Worm (Caenorhabditis elegans) whole organism, L3 larva: ENCODE measurements around the gene clp-7.

Experiments
- ama-1 ChIP-seq: fragments of 150-350 bp; optimal IDR thresholded peaks from 2 replicates; lab custom pipeline; 2018
- ceh-16 ChIP-seq: sonication (generic microtip); optimal IDR thresholded peaks from 2 replicates; lab custom pipeline; 2017; ENCODE audit warnings: missing biosample characterization, missing genetic modification characterization
- ceh-28 ChIP-seq: fragments of 150-350 bp; optimal IDR thresholded peaks from 2 replicates; lab custom pipeline; 2014; ENCODE audit warnings: missing biosample characterization, missing genetic modification reagents, missing genetic modification characterization
- ceh-9 ChIP-seq: sonication (generic microtip); optimal IDR thresholded peaks from 2 replicates; lab custom pipeline; 2018; ENCODE audit warnings: missing biosample characterization, missing genetic modification characterization
- egl-5 ChIP-seq: fragments of 150-350 bp; optimal IDR thresholded peaks from 2 replicates; lab custom pipeline; 2017; ENCODE audit warnings: missing biosample characterization, missing genetic modification reagents, missing genetic modification characterization, inconsistent platforms
- elt-1 ChIP-seq: fragments of 150-350 bp; optimal IDR thresholded peaks from 2 replicates; lab custom pipeline; 2014; ENCODE audit warnings: missing biosample characterization, missing genetic modification characterization
- elt-2 ChIP-seq: sonication (generic microtip); optimal IDR thresholded peaks from 2 replicates; lab custom pipeline; 2016; ENCODE audit warnings: missing genetic modification reagents, mild to moderate bottlenecking, missing genetic modification characterization, missing compliant biosample characterization
- elt-3 ChIP-seq, 3 experiments: fragments of 150-350 bp in 1 of 3; sonication (generic microtip) in 2 of 3; optimal IDR thresholded peaks; 2 replicates in 2 of 3; 4 replicates in 1 of 3; lab custom pipeline; 2014 to 2017; ENCODE audit warnings: missing biosample characterization in 3 of 3, missing genetic modification characterization in 3 of 3
- eor-1 ChIP-seq, 2 experiments: fragments of 150-350 bp; optimal IDR thresholded peaks; 2 replicates each; lab custom pipeline; 2014 to 2018; ENCODE audit warnings: missing biosample characterization in 2 of 2, missing genetic modification characterization in 2 of 2
- fkh-2 ChIP-seq: fragments of 150-350 bp; optimal IDR thresholded peaks from 2 replicates; lab custom pipeline; 2014; ENCODE audit warnings: missing biosample characterization, missing genetic modification reagents, missing genetic modification characterization
- fos-1 ChIP-seq: fragments of 150-350 bp; optimal IDR thresholded peaks from 2 replicates; lab custom pipeline; 2014; ENCODE audit warnings: missing biosample characterization, missing genetic modification characterization
- jun-1 ChIP-seq: fragments of 150-350 bp; optimal IDR thresholded peaks from 2 replicates; lab custom pipeline; 2014; ENCODE audit warnings: missing biosample characterization, missing genetic modification reagents, missing genetic modification characterization
- lin-39 ChIP-seq: fragments of 150-350 bp; optimal IDR thresholded peaks from 2 replicates; lab custom pipeline; 2018; ENCODE audit warnings: missing biosample characterization, missing genetic modification reagents, missing genetic modification characterization
- lsy-12 ChIP-seq: sonication (generic microtip); optimal IDR thresholded peaks from 2 replicates; lab custom pipeline; 2016; ENCODE audit warnings: mild to moderate bottlenecking, missing genetic modification characterization, missing compliant biosample characterization
- mml-1 ChIP-seq: fragments of 150-350 bp; sonication (generic microtip); optimal IDR thresholded peaks from 3 replicates; lab custom pipeline; 2014; ENCODE audit warnings: missing biosample characterization, missing genetic modification characterization
- nhr-11 ChIP-seq: fragments of 150-350 bp; optimal IDR thresholded peaks from 2 replicates; lab custom pipeline; 2014; ENCODE audit warnings: missing biosample characterization, missing genetic modification characterization
- nhr-12 ChIP-seq: fragments of 150-350 bp; optimal IDR thresholded peaks from 2 replicates; lab custom pipeline; 2014; ENCODE audit warnings: missing biosample characterization, missing genetic modification characterization
- nhr-23 ChIP-seq: fragments of 150-350 bp; optimal IDR thresholded peaks from 2 replicates; lab custom pipeline; 2014; ENCODE audit warnings: missing biosample characterization, missing genetic modification reagents, missing genetic modification characterization
- nhr-25 ChIP-seq: sonication (generic microtip); optimal IDR thresholded peaks from 2 replicates; lab custom pipeline; 2017; ENCODE audit warnings: missing biosample characterization, missing genetic modification characterization
- nhr-43 ChIP-seq: sonication (generic microtip); optimal IDR thresholded peaks from 2 replicates; lab custom pipeline; 2016; ENCODE audit warnings: mild to moderate bottlenecking, missing genetic modification characterization, missing compliant biosample characterization; ENCODE audit not compliant: poor library complexity, severe bottlenecking
- pqm-1 ChIP-seq: fragments of 150-350 bp; optimal IDR thresholded peaks from 2 replicates; lab custom pipeline; 2017; ENCODE audit warnings: missing biosample characterization, missing genetic modification characterization, inconsistent platforms
- skn-1 ChIP-seq: fragments of 150-350 bp; optimal IDR thresholded peaks from 2 replicates; lab custom pipeline; 2014; ENCODE audit warnings: missing biosample characterization, missing genetic modification characterization
- snpc-4 ChIP-seq: fragments of 150-350 bp; optimal IDR thresholded peaks from 2 replicates; lab custom pipeline; 2014; ENCODE audit warnings: missing biosample characterization, missing genetic modification characterization
- tbx-2 ChIP-seq: sonication (generic microtip); optimal IDR thresholded peaks from 2 replicates; lab custom pipeline; 2016; ENCODE audit warnings: mild to moderate bottlenecking, missing genetic modification characterization, missing compliant biosample characterization
- unc-62 ChIP-seq: fragments of 150-350 bp; sonication (generic microtip); optimal IDR thresholded peaks from 4 replicates; lab custom pipeline; 2014; ENCODE audit warnings: missing biosample characterization, missing genetic modification reagents, missing genetic modification characterization
- zag-1 ChIP-seq: fragments of 150-350 bp; optimal IDR thresholded peaks from 2 replicates; lab custom pipeline; 2014; ENCODE audit warnings: missing biosample characterization, missing genetic modification characterization
- ztf-11 ChIP-seq: fragments of 150-350 bp; optimal IDR thresholded peaks from 2 replicates; lab custom pipeline; 2014; ENCODE audit warnings: missing biosample characterization, missing genetic modification characterization
- ztf-4 ChIP-seq: fragments of 150-350 bp; optimal IDR thresholded peaks from 2 replicates; lab custom pipeline; 2014; ENCODE audit warnings: missing biosample characterization, missing genetic modification characterization

Gene clp-7

DNA sequence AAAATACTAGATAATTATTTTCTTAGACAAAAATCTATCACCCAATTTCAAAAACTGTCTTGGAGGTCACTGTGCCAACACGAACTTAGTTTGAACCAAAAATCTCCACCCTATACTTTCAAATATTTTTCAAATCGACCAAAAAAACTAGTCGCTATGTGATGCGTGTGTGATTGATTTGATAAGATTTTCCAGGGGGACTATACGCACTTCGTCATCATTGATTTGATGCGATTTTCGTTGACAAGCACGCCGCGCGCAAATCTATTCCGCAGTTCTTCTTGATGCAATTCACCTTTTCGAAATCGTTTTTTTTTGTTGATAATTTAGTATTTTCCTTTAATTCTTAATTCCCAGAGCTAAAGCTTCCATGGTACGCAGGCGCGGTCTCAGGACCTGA is 7.7 kb upstream of the clp-7 start:
- TF ChIP-seq nhr-23 (tag; lab: Kevin White, UChicago): peak; percentile 41
- TF ChIP-seq jun-1: no peak

DNA sequence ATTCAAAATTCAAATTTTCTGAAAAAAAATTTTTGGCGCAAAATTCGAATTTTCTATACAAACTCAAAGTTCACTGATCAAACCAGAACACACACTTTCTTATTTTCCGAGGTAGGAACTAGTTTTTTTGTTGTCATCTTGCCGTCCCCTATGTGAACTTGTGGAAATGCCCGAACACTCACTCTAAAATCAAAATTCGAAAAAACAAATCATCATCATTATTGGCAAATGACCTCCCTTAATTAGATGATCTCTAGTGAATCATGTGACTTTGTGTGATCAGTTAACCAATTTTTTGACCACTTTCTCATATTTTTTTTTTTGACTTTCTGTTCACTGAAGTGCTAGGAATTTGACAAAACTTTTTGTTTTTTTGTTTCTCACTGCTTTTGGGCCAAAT is 6.7 kb upstream of the clp-7 start:
- no peak for TF ChIP-seq zag-1 (tag; lab: Kevin White, UChicago)
- TF ChIP-seq nhr-25 (tag; lab: Kevin White, UChicago): peak; percentile 36

DNA sequence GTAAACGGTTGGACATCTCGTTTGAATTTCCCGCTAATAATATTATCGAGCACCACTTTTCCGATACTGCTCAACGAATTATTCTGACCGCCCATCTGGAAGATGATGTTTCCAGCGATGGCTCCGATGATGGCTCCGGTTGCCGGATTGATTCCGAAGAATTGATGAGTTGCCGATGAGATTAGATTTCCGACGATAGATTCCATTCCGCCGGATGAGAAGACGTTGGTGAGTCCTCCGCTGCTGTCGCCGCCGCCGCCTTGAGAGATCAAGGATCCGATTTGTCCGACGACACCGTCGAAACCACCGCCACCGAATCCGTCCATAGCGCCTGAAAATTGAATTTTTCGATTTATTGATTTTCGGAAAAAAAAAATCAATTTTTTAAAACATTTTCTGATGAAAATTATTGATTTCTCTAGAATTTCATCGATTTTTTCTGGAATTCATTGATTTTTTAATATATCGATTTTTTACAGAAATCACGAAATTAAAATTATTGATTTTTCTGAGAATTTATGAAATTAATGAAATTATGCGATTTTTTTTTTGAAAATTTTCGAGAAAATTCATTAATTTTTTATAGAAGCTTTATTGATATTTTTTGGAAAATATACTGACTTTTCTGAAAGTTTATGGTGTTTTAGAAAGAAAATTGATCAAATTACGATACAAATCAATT is 1.6 kb downstream of the clp-7 start:
- no peak for TF ChIP-seq elt-1 (tag; lab: Kevin White, UChicago)
- TF ChIP-seq ceh-28 (tag; lab: Kevin White, UChicago): peak; percentile 68

DNA sequence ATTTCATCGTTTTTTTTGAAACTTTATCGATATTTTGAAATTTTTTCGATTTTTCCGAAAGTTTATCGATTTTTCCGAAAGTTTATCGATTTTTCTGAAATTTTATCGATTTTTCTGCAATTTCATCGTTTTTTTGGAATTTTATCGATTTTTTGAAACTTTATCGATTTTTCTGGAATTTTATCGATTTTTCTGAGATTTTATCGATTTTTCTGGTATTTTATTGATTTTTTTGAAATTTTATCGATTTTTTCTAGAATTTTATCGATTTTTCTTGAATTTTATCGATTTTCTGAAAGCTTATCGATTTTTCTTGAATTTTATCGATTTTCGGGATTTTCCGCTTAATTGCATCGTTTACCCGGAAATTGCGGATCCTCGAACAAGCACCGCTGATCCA is 2.3 kb downstream of the clp-7 start:
- TF ChIP-seq nhr-25 (tag; lab: Kevin White, UChicago) (no peak), nhr-12 (no peak), elt-2 (tag; lab: Kevin White, UChicago) (no peak), ceh-28 (tag; lab: Kevin White, UChicago) (peak; percentile 97), nhr-11 (tag; lab: Kevin White, UChicago) (no peak), mml-1 (tag; lab: Kevin White, UChicago) (no peak), ceh-9 (tag; lab: Kevin White, UChicago) (no peak), lsy-12 (no peak)

DNA sequence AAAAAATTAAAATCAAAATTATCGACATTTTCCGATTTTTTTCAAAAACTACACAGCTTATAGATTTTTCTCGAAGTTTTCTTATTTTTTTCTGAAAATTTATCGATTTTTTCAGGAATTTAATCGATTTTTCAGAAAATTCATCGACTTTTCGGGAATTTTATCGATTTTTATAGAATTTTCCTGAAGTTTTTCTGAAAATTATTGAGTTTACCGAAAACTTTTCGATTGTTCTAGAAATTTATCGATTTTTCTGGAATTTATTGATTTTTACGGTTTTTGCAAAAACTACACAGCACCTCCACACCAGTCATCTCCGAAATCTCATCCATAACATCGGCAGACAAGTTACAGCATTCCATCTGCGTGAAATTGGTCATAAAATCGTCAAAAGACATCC is 8.1 kb downstream of the clp-7 start:
- TF ChIP-seq ceh-28 (tag; lab: Kevin White, UChicago): peak; percentile 84
- no peak for TF ChIP-seq skn-1 (tag; lab: Kevin White, UChicago)

DNA sequence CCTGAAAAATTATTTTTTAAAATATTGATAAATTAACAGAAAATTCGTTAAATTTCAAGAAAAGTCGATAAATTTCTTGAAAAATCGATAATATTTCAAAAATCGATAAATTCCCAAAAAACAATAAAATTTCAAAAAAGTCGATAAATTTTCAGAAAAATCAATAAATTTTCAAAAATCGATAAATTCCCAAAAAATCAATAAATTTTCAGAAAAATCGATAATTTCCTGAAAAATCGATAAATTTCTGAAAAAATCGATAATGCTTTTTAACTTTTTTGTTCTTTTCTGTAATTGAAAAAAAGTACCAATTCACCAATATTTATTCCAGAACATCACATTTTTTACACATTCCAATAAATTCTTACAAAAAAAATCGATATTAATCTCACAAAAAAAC is 10.6 kb downstream of the clp-7 start:
- TF ChIP-seq lin-39 (no peak), snpc-4 (tag; lab: Kevin White, UChicago) (no peak), ceh-28 (tag; lab: Kevin White, UChicago) (peak; percentile 99), elt-1 (tag; lab: Kevin White, UChicago) (no peak)

DNA sequence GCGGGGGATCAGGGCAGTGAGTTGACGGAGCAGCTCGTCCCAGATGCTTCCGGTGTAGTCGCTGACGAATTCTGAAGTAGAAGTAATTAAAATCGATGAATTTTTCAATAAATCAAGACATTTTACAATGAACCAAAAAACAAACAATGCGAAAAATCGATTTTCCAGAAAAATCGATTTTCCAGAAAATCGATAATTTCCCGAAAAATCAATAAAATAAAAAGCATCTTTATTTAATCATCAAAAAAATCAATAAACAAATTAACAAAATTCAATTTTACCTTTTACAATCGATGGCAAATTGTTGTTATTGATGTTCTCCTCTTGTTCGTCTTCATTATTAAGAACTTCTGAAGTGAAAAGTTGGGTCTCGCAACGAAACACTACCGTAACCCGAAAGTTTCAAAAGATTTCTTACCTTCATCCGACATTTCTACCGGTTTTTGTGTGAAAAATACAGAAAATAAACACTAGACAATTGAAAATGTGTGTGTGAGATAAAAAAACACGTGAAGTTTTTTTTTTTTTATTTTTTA is 11.1 kb downstream of the clp-7 start, which contains the start of gene clp-6:
TSS of gene clp-6 (minus strand) at position 486 of the 536 bp plus-strand sequence.
- TF ChIP-seq ceh-28 (tag; lab: Kevin White, UChicago) (peak; percentile 93), tbx-2 (no peak)

DNA sequence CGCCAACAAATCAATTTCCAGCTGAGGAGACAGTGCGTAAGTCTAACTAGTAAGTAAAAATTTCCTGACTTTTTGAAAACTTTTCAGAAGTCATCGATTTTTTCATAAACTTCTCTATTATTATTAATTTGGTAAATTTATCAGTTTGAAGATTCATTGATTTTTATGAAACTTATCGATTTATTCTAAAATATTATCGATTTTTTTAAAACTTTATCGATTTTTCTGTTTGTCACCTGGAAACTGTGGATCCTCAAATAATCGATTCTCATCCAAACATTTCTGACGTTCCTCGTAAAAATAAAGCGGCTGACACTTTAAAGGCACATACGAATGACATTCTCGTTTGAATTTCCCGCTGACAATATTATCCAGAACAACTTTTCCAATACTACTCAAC is 11.8 kb downstream of the clp-7 start:
- no peak for TF ChIP-seq nhr-23 (tag; lab: Kevin White, UChicago)
- no peak for TF ChIP-seq elt-1 (tag; lab: Kevin White, UChicago)
- no peak for TF ChIP-seq elt-2 (tag; lab: Kevin White, UChicago)
- TF ChIP-seq lsy-12: no peak
- TF ChIP-seq egl-5 (tag; lab: Kevin White, UChicago): no peak
- TF ChIP-seq nhr-43 (tag; lab: Kevin White, UChicago): no peak
- peak; percentile 87 for TF ChIP-seq ceh-28 (tag; lab: Kevin White, UChicago)
- TF ChIP-seq, all 47 proteins: peak for 1

DNA sequence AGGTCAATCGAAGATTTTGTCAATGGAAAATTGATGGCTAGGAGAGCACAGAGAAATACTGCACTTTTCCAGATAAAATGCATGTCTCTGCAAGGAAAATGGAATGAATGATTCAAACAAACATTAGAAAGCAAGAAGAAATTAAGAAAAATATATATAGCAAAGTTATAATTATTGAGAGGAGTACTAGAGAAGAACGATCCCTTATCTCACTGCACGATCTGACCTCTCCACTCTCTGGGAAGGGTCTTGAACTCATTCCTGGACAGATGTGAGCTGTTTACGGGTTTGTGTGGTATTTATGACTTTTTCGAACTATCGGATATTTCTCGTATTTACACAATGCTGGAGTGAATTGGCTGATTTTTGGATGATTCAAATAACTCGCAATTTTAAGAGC is 15.5 kb downstream of the clp-7 start, which contains the start of gene Y77E11A.23:
TSS of gene Y77E11A.23 (minus strand) at position 107 of the 400 bp plus-strand sequence.
- TF ChIP-seq ama-1 (lab: Kevin White, UChicago) (no peak), elt-3 (tag; optimal IDR thresholded peaks at IDR 0.05; lab: Kevin White, UChicago) (no peak), pqm-1 (tag; lab: Kevin White, UChicago) (no peak), unc-62 (GFP tag; lab: Kevin White, UChicago) (no peak), nhr-11 (tag; lab: Kevin White, UChicago) (no peak), ztf-11 (tag; lab: Kevin White, UChicago) (no peak), jun-1 (no peak), eor-1 (tag; optimal IDR thresholded peaks at IDR 0.05; lab: Kevin White, UChicago) (no peak), fos-1 (tag; lab: Kevin White, UChicago) (no peak), fkh-2 (no peak), ceh-16 (tag; lab: Kevin White, UChicago) (no peak), ztf-4 (no peak), elt-1 (tag; lab: Kevin White, UChicago) (no peak)
